Worm (Caenorhabditis elegans) whole organism, young adult: ENCODE data around the gene F16B4.4.

Experiments used
- C06A6.2 ChIP-seq: fragments of 200-800 bp; sonication (Bioruptor generic); conservative IDR thresholded peaks from 2 replicates; pipeline ENCODE4 v1.3.6; 2022; ENCODE audit warnings: missing genetic modification characterization, missing compliant biosample characterization
- F10E7.11 ChIP-seq: sonication (generic microtip); optimal IDR thresholded peaks from 2 replicates; lab custom pipeline; 2017; ENCODE audit warnings: mild to moderate bottlenecking, missing genetic modification characterization, moderate library complexity, missing compliant biosample characterization
- F23B12.7 ChIP-seq: sonication (generic microtip); optimal IDR thresholded peaks from 2 replicates; lab custom pipeline; 2017; ENCODE audit warnings: missing genetic modification characterization, mild to moderate bottlenecking, missing compliant biosample characterization, antibody characterized with exemption, moderate library complexity; ENCODE audit not compliant: insufficient read depth
- K11D2.4 ChIP-seq: fragments of 200-800 bp; sonication (Bioruptor generic); IDR thresholded peaks from 2 replicates; pipeline ENCODE4 v1.3.6; 2022; ENCODE audit warnings: missing genetic modification reagents, missing genetic modification characterization, missing compliant biosample characterization
- K12H6.12 ChIP-seq: fragments of 200-800 bp; sonication (Bioruptor generic); optimal IDR thresholded peaks from 2 replicates; lab custom pipeline; 2018; ENCODE audit warnings: mild to moderate bottlenecking, missing genetic modification characterization, missing compliant biosample characterization
- Y56A3A.18 ChIP-seq: fragments of 200-800 bp; sonication (Bioruptor generic); IDR thresholded peaks from 2 replicates; pipeline ENCODE4 v1.3.6; 2022; ENCODE audit warnings: missing genetic modification reagents, missing genetic modification characterization, missing compliant biosample characterization
- aptf-2 ChIP-seq: fragments of 200-800 bp; sonication (Bioruptor generic); conservative IDR thresholded peaks from 2 replicates; pipeline ENCODE4 v1.3.6; 2022; ENCODE audit warnings: missing genetic modification reagents, missing genetic modification characterization, missing compliant biosample characterization
- bed-2 ChIP-seq: fragments of 200-800 bp; sonication (Bioruptor generic); IDR thresholded peaks from 2 replicates; pipeline ENCODE4 v1.3.6; 2022; ENCODE audit warnings: missing genetic modification reagents, missing genetic modification characterization, missing compliant biosample characterization
- cebp-2 ChIP-seq: fragments of 200-800 bp; sonication (Bioruptor generic); IDR thresholded peaks from 2 replicates; pipeline ENCODE4 v1.3.6; 2022; ENCODE audit warnings: missing genetic modification characterization, missing compliant biosample characterization
- ceh-40 ChIP-seq: fragments of 200-800 bp; sonication (Bioruptor generic); IDR thresholded peaks from 2 replicates; pipeline ENCODE4 v1.3.6; 2022; ENCODE audit warnings: missing genetic modification characterization, missing compliant biosample characterization
- ceh-91 ChIP-seq: fragments of 200-800 bp; sonication (Bioruptor generic); IDR thresholded peaks from 2 replicates; pipeline ENCODE4 v1.3.6; 2022; ENCODE audit warnings: missing genetic modification reagents, missing genetic modification characterization, missing compliant biosample characterization
- chd-7 ChIP-seq: sonication (generic microtip); optimal IDR thresholded peaks from 2 replicates; lab custom pipeline; 2016; ENCODE audit warnings: mild to moderate bottlenecking, missing genetic modification characterization, moderate library complexity, missing compliant biosample characterization
- die-1 ChIP-seq: sonication (generic microtip); optimal IDR thresholded peaks from 2 replicates; lab custom pipeline; 2016; ENCODE audit warnings: missing genotype, mild to moderate bottlenecking, missing genetic modification characterization, missing compliant biosample characterization
- dpl-1 ChIP-seq: fragments of 150-350 bp; optimal IDR thresholded peaks from 2 replicates; lab custom pipeline; 2014; ENCODE audit warnings: missing biosample characterization, missing genetic modification reagents, missing genetic modification characterization
- efl-1 ChIP-seq: fragments of 150-350 bp; optimal IDR thresholded peaks from 2 replicates; lab custom pipeline; 2014; ENCODE audit warnings: missing biosample characterization, missing genetic modification reagents, missing genetic modification characterization
- egrh-3 ChIP-seq: fragments of 200-800 bp; sonication (Bioruptor generic); IDR thresholded peaks from 2 replicates; pipeline ENCODE4 v1.3.6; 2022; ENCODE audit warnings: missing genetic modification reagents, missing genetic modification characterization, missing compliant biosample characterization
- ekl-4 ChIP-seq: fragments of 200-800 bp; sonication (Bioruptor generic); IDR thresholded peaks from 2 replicates; pipeline ENCODE4 v1.3.6; 2022; ENCODE audit warnings: missing genetic modification reagents, missing genetic modification characterization, missing compliant biosample characterization
- ets-4 ChIP-seq: fragments of 200-800 bp; sonication (Bioruptor generic); optimal IDR thresholded peaks from 2 replicates; lab custom pipeline; 2018; ENCODE audit warnings: mild to moderate bottlenecking, missing genetic modification characterization, missing compliant biosample characterization
- lag-1 ChIP-seq: fragments of 200-800 bp; sonication (Bioruptor generic); IDR thresholded peaks from 2 replicates; pipeline ENCODE4 v1.3.6; 2022; ENCODE audit warnings: missing genetic modification reagents, missing genetic modification characterization, missing compliant biosample characterization
- madf-8 ChIP-seq: fragments of 200-800 bp; sonication (Bioruptor generic); conservative IDR thresholded peaks from 2 replicates; pipeline ENCODE4 v1.3.6; 2022; ENCODE audit warnings: missing genetic modification reagents, missing genetic modification characterization, missing compliant biosample characterization
- nfya-2 ChIP-seq: fragments of 200-800 bp; sonication (Bioruptor generic); IDR thresholded peaks from 2 replicates; pipeline ENCODE4 v1.3.6; 2022; ENCODE audit warnings: missing genetic modification reagents, missing genetic modification characterization, missing compliant biosample characterization
- nfyb-1 ChIP-seq: fragments of 200-800 bp; sonication (Bioruptor generic); IDR thresholded peaks from 2 replicates; pipeline ENCODE4 v1.3.6; 2022; ENCODE audit warnings: missing genetic modification reagents, missing genetic modification characterization, missing compliant biosample characterization
- nhr-120 ChIP-seq: fragments of 200-800 bp; sonication (Bioruptor generic); IDR thresholded peaks from 2 replicates; pipeline ENCODE4 v1.3.6; 2022; ENCODE audit warnings: missing genetic modification characterization, missing compliant biosample characterization
- rcor-1 ChIP-seq: fragments of 200-800 bp; sonication (Bioruptor generic); IDR thresholded peaks from 2 replicates; pipeline ENCODE4 v1.3.6; 2022; ENCODE audit warnings: missing genetic modification reagents, missing genetic modification characterization, missing compliant biosample characterization
- sdz-38 ChIP-seq: sonication (generic microtip); optimal IDR thresholded peaks from 2 replicates; lab custom pipeline; 2016; ENCODE audit warnings: missing genotype, missing genetic modification characterization, missing compliant biosample characterization
- snpc-1.1 ChIP-seq: sonication (generic microtip); optimal IDR thresholded peaks from 2 replicates; lab custom pipeline; 2017; ENCODE audit warnings: missing genetic modification characterization, mild to moderate bottlenecking, missing compliant biosample characterization, antibody characterized with exemption, moderate library complexity, missing genotype, missing genetic modification reagents; ENCODE audit not compliant: insufficient read depth
- sptf-2 ChIP-seq: fragments of 200-800 bp; sonication (Bioruptor generic); optimal IDR thresholded peaks from 2 replicates; lab custom pipeline; 2018; ENCODE audit warnings: mild to moderate bottlenecking, missing genetic modification characterization, missing compliant biosample characterization
- tbx-9 ChIP-seq: sonication (generic microtip); optimal IDR thresholded peaks from 2 replicates; lab custom pipeline; 2016; ENCODE audit warnings: borderline replicate concordance, missing genetic modification characterization, inconsistent platforms, missing compliant biosample characterization
- unc-130 ChIP-seq: sonication (generic microtip); optimal IDR thresholded peaks from 2 replicates; lab custom pipeline; 2016; ENCODE audit warnings: missing genetic modification reagents, missing genetic modification characterization, missing compliant biosample characterization
- unc-62 ChIP-seq: fragments of 150-350 bp; optimal IDR thresholded peaks from 2 replicates; lab custom pipeline; 2014; ENCODE audit warnings: missing biosample characterization, missing genetic modification reagents, missing genetic modification characterization
- zfh-2 ChIP-seq: fragments of 200-800 bp; sonication (Bioruptor generic); conservative IDR thresholded peaks from 2 replicates; pipeline ENCODE4 v1.3.6; 2022; ENCODE audit warnings: missing genetic modification reagents, missing genetic modification characterization, missing compliant biosample characterization
- zim-3 ChIP-seq: sonication (generic microtip); optimal IDR thresholded peaks from 2 replicates; lab custom pipeline; 2017; ENCODE audit warnings: mild to moderate bottlenecking, missing genetic modification characterization, moderate library complexity, missing compliant biosample characterization

Gene F16B4.4

DNA sequence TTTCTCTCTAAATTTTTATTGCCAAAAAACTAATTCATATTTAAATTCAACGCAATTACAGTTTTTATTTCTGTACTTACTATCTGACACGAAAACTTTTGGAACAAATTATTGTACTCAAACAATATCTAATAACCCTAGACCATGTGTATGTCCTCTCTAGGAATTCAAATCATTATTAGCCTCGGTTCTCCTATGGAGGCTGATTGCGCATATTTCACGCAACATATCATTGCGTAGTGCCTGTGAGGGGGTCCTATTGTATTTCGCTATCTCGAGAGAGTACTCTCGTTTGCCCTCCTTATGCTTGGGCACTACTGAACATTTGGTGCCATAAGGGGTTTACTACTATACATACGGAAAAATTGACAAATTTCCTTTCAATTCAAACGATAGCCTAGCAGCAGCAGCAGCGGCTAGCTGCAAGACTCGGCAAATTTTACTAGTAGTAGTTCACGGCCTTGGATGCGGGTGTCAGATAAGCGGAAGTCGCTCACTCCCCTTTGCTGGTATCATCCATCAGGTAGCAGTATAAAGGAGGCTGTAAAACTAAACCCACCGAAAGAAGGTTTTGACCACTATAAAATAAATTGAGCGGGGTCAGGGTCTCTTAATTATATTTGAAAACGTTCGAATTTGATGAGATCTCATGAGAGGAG lies 15.1 kb upstream of the F16B4.4 start:
- no peak for TF ChIP-seq die-1 (tag; lab: Kevin White, UChicago)
- TF ChIP-seq unc-62 (GFP tag; lab: Kevin White, UChicago), result no peak
- TF ChIP-seq dpl-1, result no peak
- TF ChIP-seq ceh-91, result no peak

DNA sequence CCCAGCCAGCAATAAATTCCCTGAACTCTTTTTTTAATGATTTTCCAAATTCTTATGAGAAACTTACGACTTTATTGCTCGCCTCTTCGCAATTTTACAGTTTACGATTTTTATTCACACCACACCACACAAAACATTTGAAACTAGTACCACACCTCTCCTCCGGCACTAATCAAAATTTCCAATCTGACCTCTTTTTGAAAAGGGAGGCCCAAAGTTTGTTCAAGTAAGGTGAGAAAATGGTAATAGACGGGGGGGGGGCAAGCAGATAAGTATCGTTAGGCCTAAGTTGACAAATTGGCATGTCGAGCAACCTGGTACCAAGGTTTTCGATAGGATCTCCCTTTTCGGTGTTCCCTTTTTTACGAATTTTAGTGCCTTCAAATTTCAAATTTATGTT lies 14.0 kb upstream of the F16B4.4 start:
- no peak for TF ChIP-seq rcor-1
- no peak for TF ChIP-seq F10E7.11
- no peak for TF ChIP-seq die-1 (tag; lab: Kevin White, UChicago)
- TF ChIP-seq C06A6.2 (GFP tag; lab: Robert Waterston, UW), result no peak
- TF ChIP-seq, all 124 proteins: peak for 0

DNA sequence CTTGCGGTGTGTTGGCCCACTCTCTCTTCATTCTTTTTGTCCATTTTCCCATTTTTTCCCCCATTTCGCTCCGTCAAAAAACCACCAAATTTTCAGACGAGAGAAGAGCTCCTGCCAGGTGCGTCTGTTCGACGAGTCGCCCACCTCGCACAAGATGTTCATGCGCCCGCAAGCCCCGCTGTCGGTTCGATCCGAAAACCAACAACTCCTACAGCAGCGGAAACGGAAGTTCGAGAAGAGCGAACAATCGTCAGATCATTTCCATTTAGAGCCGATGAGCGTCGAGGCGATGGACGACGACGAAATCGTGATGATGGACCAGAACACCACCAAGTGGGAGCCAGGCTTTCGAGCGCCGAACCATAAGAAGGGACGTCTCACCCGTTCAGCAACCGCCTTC lies 10.6 kb upstream of the F16B4.4 start:
- TF ChIP-seq bed-2 (GFP tag; lab: Robert Waterston, UW) (no peak), F23B12.7 (tag; lab: Kevin White, UChicago) (no peak), zfh-2 (GFP tag; lab: Robert Waterston, UW) (peak; percentile 51)

DNA sequence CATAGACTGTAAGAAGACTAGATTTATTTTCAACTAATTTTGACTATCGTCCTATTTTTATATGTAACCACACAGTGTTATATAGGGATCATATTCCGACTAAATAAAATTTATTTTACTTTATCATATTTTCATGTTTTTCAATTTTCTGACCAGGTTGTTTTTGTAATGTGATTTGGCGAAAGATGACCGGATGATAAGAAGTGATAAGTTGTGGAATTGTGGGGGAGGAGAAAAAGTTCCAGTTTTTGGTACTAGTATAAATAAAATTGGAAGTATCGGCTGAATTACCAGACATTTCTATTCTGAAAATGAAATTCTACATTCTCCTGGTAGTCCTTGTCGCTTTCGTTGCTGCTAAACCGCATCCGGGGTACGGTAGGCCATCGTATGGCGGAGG lies 8.4 kb upstream of the F16B4.4 start, which contains the start of gene F16B4.7:
Gene F16B4.7, plus strand, starts transcription at position 301 of the 400 bp plus-strand sequence.
- TF ChIP-seq snpc-1.1 (tag; lab: Kevin White, UChicago) (no peak), ceh-40 (GFP tag; lab: Robert Waterston, UW) (no peak), ets-4 (GFP tag; lab: Kevin White, UChicago) (no peak), K11D2.4 (GFP tag; lab: Robert Waterston, UW) (no peak), chd-7 (tag; lab: Kevin White, UChicago) (no peak), K12H6.12 (tag; lab: Kevin White, UChicago) (no peak), tbx-9 (no peak), aptf-2 (GFP tag; lab: Robert Waterston, UW) (no peak), ekl-4 (no peak), rcor-1 (no peak), sdz-38 (tag; lab: Kevin White, UChicago) (no peak), madf-8 (GFP tag; lab: Robert Waterston, UW) (no peak), efl-1 (GFP tag; lab: Kevin White, UChicago) (no peak), Y56A3A.18 (no peak), zim-3 (tag; lab: Kevin White, UChicago) (no peak), unc-130 (no peak), sptf-2 (GFP tag; lab: Kevin White, UChicago) (no peak)

DNA sequence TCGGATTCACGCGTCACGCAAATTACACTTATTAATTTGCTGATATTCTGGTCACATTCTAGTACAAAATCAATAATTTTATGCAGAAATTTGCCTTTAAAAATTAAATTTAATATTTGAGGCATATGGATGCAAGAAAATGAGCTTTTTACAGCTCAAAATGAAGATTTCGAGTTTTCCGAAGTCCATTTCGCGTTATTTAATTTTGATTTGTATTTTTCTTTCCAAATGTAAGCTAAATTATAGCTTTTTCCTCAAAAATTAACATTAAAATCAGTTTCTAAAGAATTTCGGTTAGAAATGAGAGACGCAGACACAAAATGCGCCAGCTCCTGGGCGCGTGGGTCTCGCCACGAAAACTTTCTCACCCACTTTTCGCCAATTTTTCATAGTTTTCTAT lies 6.9 kb upstream of the F16B4.4 start, which contains the start of gene F16B4.6:
Gene F16B4.6, plus strand, starts transcription at position 301 of the 400 bp plus-strand sequence.
- TF ChIP-seq egrh-3 (GFP tag; lab: Robert Waterston, UW) (no peak), nfyb-1 (GFP tag; lab: Robert Waterston, UW) (no peak), lag-1 (GFP tag; lab: Robert Waterston, UW) (no peak), cebp-2 (GFP tag; lab: Robert Waterston, UW) (no peak), nfya-2 (GFP tag; lab: Robert Waterston, UW) (no peak), nhr-120 (no peak), F10E7.11 (no peak), bed-2 (GFP tag; lab: Robert Waterston, UW) (no peak)
